Worm (Caenorhabditis elegans): ENCODE results near the gene C03B1.14.

DNA sequence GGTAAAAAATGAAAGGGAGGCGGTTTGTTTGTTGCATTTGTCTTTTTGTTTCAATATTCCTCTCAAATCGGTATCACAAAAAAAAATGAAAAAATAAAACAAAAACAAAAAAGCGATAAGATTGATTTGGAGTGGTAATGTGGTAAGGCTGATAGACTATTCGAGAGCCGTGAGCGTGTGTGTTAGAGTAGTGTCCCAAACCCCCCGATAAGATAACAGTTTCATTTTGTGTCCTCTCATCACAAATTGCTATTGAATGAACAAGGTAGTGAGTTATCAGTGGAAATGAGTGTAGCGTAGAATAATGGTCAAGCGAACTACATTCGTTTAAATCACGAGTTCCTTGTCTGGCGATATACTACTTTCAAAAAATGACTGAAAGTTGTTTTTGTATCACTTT is 22.1 kb downstream of the C03B1.14 start:
- TF ChIP-seq mdl-1 (tag; optimal IDR thresholded peaks at IDR 0.05): no peak
- TF ChIP-seq snpc-4 (tag; optimal IDR thresholded peaks at IDR 0.05): no peak
- peak; percentile 15 for TF ChIP-seq tlp-1 (tag; optimal IDR thresholded peaks at IDR 0.05)
- no peak for TF ChIP-seq nhr-11 (tag; optimal IDR thresholded peaks at IDR 0.05)
- TF ChIP-seq fkh-10 (GFP tag; optimal IDR thresholded peaks at IDR 0.05): no peak
- no peak for TF ChIP-seq ceh-82 (tag; optimal IDR thresholded peaks at IDR 0.05)
- TF ChIP-seq efl-1 (optimal IDR thresholded peaks at IDR 0.05): no peak
- TF ChIP-seq efl-1 (GFP tag; optimal IDR thresholded peaks at IDR 0.05 in 1 of 2): peak in 1 of 2 experiments; percentile 38
- no peak for TF ChIP-seq lir-3 (tag; optimal IDR thresholded peaks at IDR 0.05; ENCODE audit: poor library complexity)
- TF ChIP-seq Y116A8C.19 (tag; optimal IDR thresholded peaks at IDR 0.05; ENCODE audit: borderline replicate concordance): no peak
- TF ChIP-seq unc-62 (GFP tag; optimal IDR thresholded peaks at IDR 0.05): no peak
- no peak for TF ChIP-seq nhr-76 (tag; optimal IDR thresholded peaks at IDR 0.05)
- no peak for TF ChIP-seq ama-1 (optimal IDR thresholded peaks at IDR 0.05)
- TF ChIP-seq dpl-1 (GFP tag; optimal IDR thresholded peaks at IDR 0.05): no peak
- no peak for TF ChIP-seq ces-1 (GFP tag; optimal IDR thresholded peaks at IDR 0.05)

All from whole organism, L1 larva.